Worm (Caenorhabditis elegans): ENCODE results near the gene srh-139.

srh-139 gene

ce11 chrV:16494359-16494758 is 10.6 kb downstream of the srh-139 start, which contains the start of gene comt-2:
Gene comt-2, minus strand, starts transcription at chrV:16494489.
- TF ChIP-seq B0019.2 (GFP tag; conservative IDR thresholded peaks at IDR 0.05) (no peak), nhr-80 (tag; optimal IDR thresholded peaks at IDR 0.05) (peak; percentile 49)

ce11 chrV:16497504-16497903 is 13.7 kb downstream of the srh-139 start, which contains the start of gene srh-136:
Gene srh-136, minus strand, starts transcription at chrV:16497596.
- TF ChIP-seq F49E8.2 (tag; optimal IDR thresholded peaks at IDR 0.05; ENCODE audit: insufficient read depth) (no peak), ZK185.1 (tag; optimal IDR thresholded peaks at IDR 0.05; ENCODE audit: poor library complexity, severe bottlenecking) (no peak), hrde-1 (tag; optimal IDR thresholded peaks at IDR 0.05; ENCODE audit: borderline replicate concordance) (no peak)

- TF ChIP-seq lin-40 (tag; optimal IDR thresholded peaks at IDR 0.05) (no peak), hmg-1.2 (GFP tag; IDR thresholded peaks at IDR 0.05) (peak; percentile 34; the same call in 1 of the 2 replicates), lin-54 (GFP tag; optimal IDR thresholded peaks at IDR 0.05) (peak; percentile 35), ztf-26 (tag; optimal IDR thresholded peaks at IDR 0.05) (no peak), dpl-1 (GFP tag; optimal IDR thresholded peaks at IDR 0.05) (peak; percentile 21), nfyb-1 (GFP tag; IDR thresholded peaks at IDR 0.05) (no peak), efl-1 (GFP tag; optimal IDR thresholded peaks at IDR 0.05) (peak; percentile 38), lin-35 (GFP tag; optimal IDR thresholded peaks at IDR 0.05) (peak in 1 of 3 experiments; percentile 79), ztf-6 (GFP tag; IDR thresholded peaks at IDR 0.05) (no peak), pbrm-1 (GFP tag; IDR thresholded peaks at IDR 0.05) (no peak), attf-5 (GFP tag; optimal IDR thresholded peaks at IDR 0.05) (peak; percentile 21), snpc-4 (GFP tag; optimal IDR thresholded peaks at IDR 0.05) (no peak), snpc-4 (tag; optimal IDR thresholded peaks at IDR 0.05) (peak in 2 of 4 experiments; percentile 3 to 45), ceh-40 (GFP tag; IDR thresholded peaks at IDR 0.05) (no peak), madf-3 (GFP tag; IDR thresholded peaks at IDR 0.05) (no peak)
These were observed 15.2 kb downstream of the srh-139 start, which contains the start of gene F36D3.1 for ce11 chrV:16499006-16499405. Gene F36D3.1, plus strand, starts transcription at chrV:16499352.

- TF ChIP-seq rpc-1 (optimal IDR thresholded peaks at IDR 0.05) (no peak), rpc-1 (tag; optimal IDR thresholded peaks at IDR 0.05) (no peak), rcor-1 (GFP tag; IDR thresholded peaks at IDR 0.05) (no peak), F37B4.10 (GFP tag; IDR thresholded peaks at IDR 0.05) (no peak), F10E7.11 (tag; optimal IDR thresholded peaks at IDR 0.05) (no peak), aptf-3 (GFP tag; IDR thresholded peaks at IDR 0.05) (no peak), hrde-1 (tag; optimal IDR thresholded peaks at IDR 0.05; ENCODE audit: borderline replicate concordance) (no peak), F22D6.2 (tag; optimal IDR thresholded peaks at IDR 0.05) (no peak), Y56A3A.18 (GFP tag; IDR thresholded peaks at IDR 0.05) (no peak), lin-26 (GFP tag; IDR thresholded peaks at IDR 0.05) (no peak), attf-6 (GFP tag; IDR thresholded peaks at IDR 0.05) (no peak), ceh-79 (tag; optimal IDR thresholded peaks at IDR 0.05) (no peak), B0035.1 (tag; optimal IDR thresholded peaks at IDR 0.05) (no peak), bed-2 (GFP tag; IDR thresholded peaks at IDR 0.05) (no peak), ekl-4 (GFP tag; IDR thresholded peaks at IDR 0.05) (no peak), ztf-3 (GFP tag; optimal IDR thresholded peaks at IDR 0.05) (no peak), efl-1 (GFP tag; optimal IDR thresholded peaks at IDR 0.05) (no peak), xnd-1 (tag; optimal IDR thresholded peaks at IDR 0.05) (no peak), rec-8 (tag; optimal IDR thresholded peaks at IDR 0.05) (no peak)
These were observed 19.4 kb downstream of the srh-139 start, which contains the start of gene F36D3.14 for ce11 chrV:16503164-16503563. Gene F36D3.14, minus strand, starts transcription at chrV:16503264.
